Fruit fly (Drosophila melanogaster) Kc167 (cell line): ENCODE data around the gene CG10041.

Experiments
- Myc ChIP-seq: fragments of >200 bp; optimal IDR thresholded peaks from 2 replicates; lab custom pipeline; 2017; ENCODE audit warnings: missing external identifiers
- Sin3A ChIP-seq: fragments of >200 bp; optimal IDR thresholded peaks from 2 replicates; lab custom pipeline; 2018; ENCODE audit warnings: missing external identifiers
- insv ChIP-seq: fragments of >200 bp; optimal IDR thresholded peaks from 3 replicates; lab custom pipeline; 2018; ENCODE audit warnings: missing external identifiers
- psq ChIP-seq: fragments of >200 bp; optimal IDR thresholded peaks from 2 replicates; lab custom pipeline; 2017; ENCODE audit warnings: missing external identifiers

- no peak for TF ChIP-seq psq (lab: Kevin White, UChicago)
- no peak for TF ChIP-seq Sin3A (lab: Kevin White, UChicago)
- no peak for TF ChIP-seq Myc (lab: Kevin White, UChicago)
- TF ChIP-seq insv (lab: Kevin White, UChicago), result no peak
Measured at dm6 chr3R:12356044-12356443, 4.1 kb upstream of the CG10041 start, which contains the start of gene MBD-R2.
